Fruit fly (Drosophila melanogaster) whole organism, wandering third instar larva: ENCODE data around the gene RpS29.

Source experiments
- Abd-B ChIP-seq: fragments of >200 bp; optimal IDR thresholded peaks from 2 replicates; lab custom pipeline; 2017; ENCODE audit warnings: missing biosample characterization, missing genetic modification characterization
- CG32264 ChIP-seq: fragments of 200-800 bp; sonication (Bioruptor generic); optimal IDR thresholded peaks from 2 replicates; lab custom pipeline; 2016; ENCODE audit warnings: missing biosample characterization, missing genetic modification characterization
- CG9705 ChIP-seq: fragments of 200-800 bp; sonication (Bioruptor generic); optimal IDR thresholded peaks from 2 replicates; lab custom pipeline; 2018; ENCODE audit warnings: missing biosample characterization, mild to moderate bottlenecking, missing genetic modification characterization
- CrebA ChIP-seq: fragments of 200-800 bp; sonication (Bioruptor generic); optimal IDR thresholded peaks from 2 replicates; lab custom pipeline; 2016; ENCODE audit warnings: missing biosample characterization, mild to moderate bottlenecking, missing genetic modification characterization, borderline replicate concordance
- Dfd ChIP-seq: fragments of >200 bp; optimal IDR thresholded peaks from 2 replicates; lab custom pipeline; 2017; ENCODE audit warnings: missing biosample characterization, missing genetic modification characterization
- Dif ChIP-seq: fragments of 200-275, 200-300 bp; sonication (Bioruptor generic); optimal IDR thresholded peaks from 2 replicates; lab custom pipeline; 2018; ENCODE audit warnings: missing biosample characterization, missing genetic modification characterization; ENCODE audit not compliant: partially characterized antibody
- GATAd ChIP-seq: sonication (Bioruptor generic); optimal IDR thresholded peaks from 2 replicates; lab custom pipeline; 2016; ENCODE audit warnings: missing biosample characterization, missing genetic modification characterization
- HLH106 ChIP-seq: fragments of 200-800 bp; optimal IDR thresholded peaks from 3 replicates; lab custom pipeline; 2019; ENCODE audit warnings: missing biosample characterization, mild to moderate bottlenecking, missing genetic modification characterization, moderate library complexity
- Hnf4 ChIP-seq: fragments of 200-800 bp; sonication (Bioruptor generic); optimal IDR thresholded peaks from 2 replicates; lab custom pipeline; 2016; ENCODE audit warnings: missing biosample characterization, mild to moderate bottlenecking, missing genetic modification characterization
- Hr78 ChIP-seq: fragments of >200 bp; optimal IDR thresholded peaks from 2 replicates; lab custom pipeline; 2017; ENCODE audit warnings: missing biosample characterization, missing genetic modification characterization
- Hr83 ChIP-seq: fragments of 200-300 bp; sonication (Bioruptor generic); optimal IDR thresholded peaks from 2 replicates; lab custom pipeline; 2016; ENCODE audit warnings: missing biosample characterization, mild to moderate bottlenecking, missing genetic modification characterization, moderate library complexity; ENCODE audit not compliant: poor library complexity, severe bottlenecking
- Jra ChIP-seq: sonication (Bioruptor generic); optimal IDR thresholded peaks from 2 replicates; lab custom pipeline; 2016; ENCODE audit warnings: missing biosample characterization, missing genetic modification characterization
- Mio ChIP-seq: sonication (Bioruptor generic); optimal IDR thresholded peaks from 2 replicates; lab custom pipeline; 2016; ENCODE audit warnings: missing biosample characterization, missing genetic modification characterization
- Myc ChIP-seq: fragments of >200 bp; optimal IDR thresholded peaks from 2 replicates; lab custom pipeline; 2017
- N ChIP-seq: fragments of >200 bp; optimal IDR thresholded peaks from 2 replicates; lab custom pipeline; 2018; ENCODE audit warnings: missing biosample characterization, missing external identifiers, missing genetic modification characterization
- OdsH ChIP-seq: fragments of 200-800 bp; sonication (Bioruptor generic); optimal IDR thresholded peaks from 2 replicates; lab custom pipeline; 2016; ENCODE audit warnings: missing biosample characterization, mild to moderate bottlenecking, missing genetic modification characterization
- Rel ChIP-seq, 2 experiments: fragments of 200-800 bp; sonication (Bioruptor generic) in 1 of 2; optimal IDR thresholded peaks; 2 replicates in 1 of 2; 3 replicates in 1 of 2; lab custom pipeline; 2016 to 2019; ENCODE audit warnings: mild to moderate bottlenecking in 2 of 2, missing biosample characterization in 2 of 2, missing genetic modification characterization in 2 of 2, moderate library complexity in 1 of 2
- Vsx2 ChIP-seq: fragments of 200-300, 225-300 bp; sonication (Bioruptor generic); optimal IDR thresholded peaks from 2 replicates; lab custom pipeline; 2018; ENCODE audit warnings: missing biosample characterization, missing genetic modification characterization; ENCODE audit not compliant: partially characterized antibody
- br ChIP-seq: fragments of 200-800 bp; sonication (Bioruptor generic); optimal IDR thresholded peaks from 2 replicates; lab custom pipeline; 2016; ENCODE audit warnings: missing biosample characterization, missing genetic modification characterization
- brk ChIP-seq: fragments of 200-800 bp; sonication (Bioruptor generic); optimal IDR thresholded peaks from 2 replicates; lab custom pipeline; 2016; ENCODE audit warnings: missing biosample characterization, mild to moderate bottlenecking, missing genetic modification characterization
- dl ChIP-seq, 2 experiments: fragments of 175-275, 200-275 bp in 1 of 2; fragments of 200-275 bp in 1 of 2; sonication (Bioruptor generic); optimal IDR thresholded peaks; lab custom pipeline; 2018; ENCODE audit warnings: mild to moderate bottlenecking in 2 of 2, missing biosample characterization in 2 of 2, missing genetic modification characterization in 2 of 2, moderate library complexity in 2 of 2; ENCODE audit not compliant: partially characterized antibody in 2 of 2, insufficient read depth in 1 of 2
- dmrt93B ChIP-seq: fragments of 200-800 bp; sonication (Bioruptor generic); optimal IDR thresholded peaks from 2 replicates; lab custom pipeline; 2018; ENCODE audit warnings: missing biosample characterization, mild to moderate bottlenecking, missing genetic modification characterization
- dsf ChIP-seq: sonication (Bioruptor generic); optimal IDR thresholded peaks from 2 replicates; lab custom pipeline; 2016; ENCODE audit warnings: missing biosample characterization, missing genetic modification characterization, borderline replicate concordance
- foxo ChIP-seq, 2 experiments: fragments of 200-800 bp; sonication (Bioruptor generic); optimal IDR thresholded peaks; 2 replicates in 1 of 2; 3 replicates in 1 of 2; lab custom pipeline; 2016 to 2017; ENCODE audit warnings: missing biosample characterization in 2 of 2, missing genetic modification characterization in 2 of 2
- fru ChIP-seq: fragments of 200-800 bp; sonication (Bioruptor generic); optimal IDR thresholded peaks from 3 replicates; lab custom pipeline; 2016; ENCODE audit warnings: missing biosample characterization, mild to moderate bottlenecking, missing genetic modification characterization
- h ChIP-seq: fragments of 200-800 bp; sonication (Bioruptor generic); optimal IDR thresholded peaks from 3 replicates; lab custom pipeline; 2016; ENCODE audit warnings: missing biosample characterization, mild to moderate bottlenecking, missing genetic modification characterization
- jim ChIP-seq: fragments of 175-275, 200-325 bp; sonication (Bioruptor generic); optimal IDR thresholded peaks from 2 replicates; lab custom pipeline; 2016; ENCODE audit warnings: missing biosample characterization, mild to moderate bottlenecking, missing genetic modification characterization
- lola ChIP-seq: fragments of >200 bp; optimal IDR thresholded peaks from 2 replicates; lab custom pipeline; 2017; ENCODE audit warnings: missing biosample characterization, missing genetic modification characterization
- pan ChIP-seq: fragments of >200 bp; optimal IDR thresholded peaks from 2 replicates; lab custom pipeline; 2017
- psq ChIP-seq: fragments of 200-800 bp; sonication (Bioruptor generic); optimal IDR thresholded peaks from 3 replicates; lab custom pipeline; 2017; ENCODE audit warnings: missing biosample characterization, mild to moderate bottlenecking, missing genetic modification characterization, moderate library complexity
- rgr ChIP-seq: fragments of 200-800 bp; sonication (Bioruptor generic); optimal IDR thresholded peaks from 3 replicates; lab custom pipeline; 2016; ENCODE audit warnings: missing biosample characterization, mild to moderate bottlenecking, missing genetic modification characterization
- sage ChIP-seq: fragments of 200-800 bp; sonication (Bioruptor generic); optimal IDR thresholded peaks from 2 replicates; lab custom pipeline; 2016; ENCODE audit warnings: missing biosample characterization, mild to moderate bottlenecking, missing genetic modification characterization
- sv ChIP-seq: fragments of 200-800 bp; sonication (Bioruptor generic); optimal IDR thresholded peaks from 3 replicates; lab custom pipeline; 2016; ENCODE audit warnings: missing biosample characterization, missing genetic modification characterization
- tai ChIP-seq: sonication (Bioruptor generic); optimal IDR thresholded peaks from 2 replicates; lab custom pipeline; 2016; ENCODE audit warnings: missing biosample characterization, missing genetic modification characterization
- usp ChIP-seq: fragments of >200 bp; optimal IDR thresholded peaks from 2 replicates; lab custom pipeline; 2017; ENCODE audit warnings: missing biosample characterization, missing genetic modification characterization
- woc ChIP-seq: sonication (Bioruptor generic); optimal IDR thresholded peaks from 2 replicates; lab custom pipeline; 2016; ENCODE audit warnings: missing biosample characterization, mild to moderate bottlenecking, missing genetic modification characterization

RpS29 gene

DNA sequence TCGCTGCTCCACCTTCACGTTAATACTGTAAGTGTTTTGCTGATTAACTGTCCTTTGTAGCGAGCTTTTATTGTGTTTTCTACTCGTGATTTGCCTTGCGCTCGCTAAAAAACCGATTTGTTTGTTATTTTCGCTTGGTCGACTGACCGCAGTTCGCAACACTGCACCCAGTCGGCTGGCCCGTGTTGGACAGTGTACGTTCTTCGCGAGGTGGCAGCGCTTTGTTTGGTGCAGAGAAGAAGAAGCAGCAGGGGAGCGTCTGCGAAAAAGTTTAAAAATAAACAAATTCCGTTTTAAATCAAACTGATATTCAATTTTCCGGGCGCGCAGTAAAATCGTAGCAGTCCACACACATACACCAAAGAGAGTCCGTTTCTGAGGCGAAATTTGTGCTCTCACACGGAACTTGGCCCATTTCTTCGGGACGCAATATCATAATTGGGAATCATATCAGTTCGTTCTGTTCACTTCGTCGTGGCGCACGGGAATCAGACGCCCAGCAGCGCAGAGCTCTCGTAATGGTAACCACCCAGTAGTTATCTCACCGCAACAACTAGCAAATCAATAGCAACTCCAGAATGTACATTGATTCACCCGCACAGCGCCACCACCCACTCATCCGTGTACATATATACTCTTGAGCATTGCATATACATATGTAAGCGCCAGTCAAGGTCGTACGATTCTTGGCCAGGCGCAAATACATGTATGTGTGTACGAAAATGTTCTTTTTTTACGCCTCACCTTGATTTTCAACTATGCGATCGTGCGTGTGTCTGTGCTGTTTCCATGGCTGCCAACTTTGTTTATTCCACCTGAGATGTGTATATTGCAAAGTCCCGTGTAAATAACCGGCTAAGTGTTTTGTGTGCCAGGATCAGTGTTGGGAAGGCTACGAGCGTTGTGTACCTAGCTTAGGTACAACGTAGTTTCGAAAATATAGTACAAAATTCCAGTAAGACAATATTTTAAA, 9.9 kb upstream of the RpS29 start, which contains the start of gene Naa80 (continued):
- peak; percentile 88 for TF ChIP-seq Hnf4
- TF ChIP-seq lola (GFP tag; lab: Kevin White, UChicago) = no peak
- no peak for TF ChIP-seq tai
- TF ChIP-seq foxo (GFP tag; optimal IDR thresholded peaks at IDR 0.05; lab: Kevin White, UChicago) = peak in 1 of 2 experiments; percentile 84
- TF ChIP-seq Mio (GFP tag; lab: Kevin White, UChicago) = peak; percentile 31
- no peak for TF ChIP-seq Rel (GFP tag; optimal IDR thresholded peaks at IDR 0.05; lab: Kevin White, UChicago)
- peak; percentile 77 for TF ChIP-seq Rel (tag; optimal IDR thresholded peaks at IDR 0.05; lab: Kevin White, UChicago)
- peak; percentile 71 for TF ChIP-seq OdsH (GFP tag; lab: Kevin White, UChicago)
- no peak for TF ChIP-seq N (GFP tag; lab: Kevin White, UChicago)
- TF ChIP-seq rgr (GFP tag; lab: Kevin White, UChicago) = peak; percentile 88
- TF ChIP-seq jim (GFP tag; lab: Kevin White, UChicago) = peak; percentile 30

DNA sequence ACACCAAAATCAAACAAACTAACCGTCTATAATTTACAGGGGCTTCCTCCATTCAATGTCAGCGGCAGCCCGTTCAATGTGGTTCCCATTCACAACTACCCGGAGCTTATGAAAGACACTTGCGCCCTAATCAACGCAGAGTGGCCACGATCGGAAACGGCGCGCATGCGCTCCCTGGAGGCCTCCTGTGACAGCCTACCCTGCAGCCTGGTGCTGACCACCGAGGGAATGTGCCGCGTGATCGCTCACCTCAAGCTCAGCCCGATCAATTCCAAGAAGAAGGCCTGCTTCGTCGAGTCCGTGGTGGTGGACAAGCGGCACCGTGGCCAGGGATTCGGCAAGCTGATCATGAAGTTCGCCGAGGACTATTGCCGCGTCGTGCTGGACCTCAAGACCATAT, 9.0 kb upstream of the RpS29 start, which contains the start of gene MED6:
Gene MED6 (minus strand): TSS at position 101 of the 400 bp plus-strand sequence.
- no peak for TF ChIP-seq woc (GFP tag; lab: Kevin White, UChicago)
- TF ChIP-seq Hr83 (GFP tag; lab: Kevin White, UChicago) = no peak
- no peak for TF ChIP-seq Dfd (GFP tag; lab: Kevin White, UChicago)
- no peak for TF ChIP-seq Hnf4
- TF ChIP-seq br (GFP tag; lab: Kevin White, UChicago) = no peak
- TF ChIP-seq foxo (GFP tag; optimal IDR thresholded peaks at IDR 0.05; lab: Kevin White, UChicago) = no peak
- no peak for TF ChIP-seq pan (lab: Kevin White, UChicago)

dm6 chr3R:9770127-9770526, 7.7 kb upstream of the RpS29 start:
- TF ChIP-seq Dfd (GFP tag; lab: Kevin White, UChicago) (no peak), fru (GFP tag; lab: Kevin White, UChicago) (no peak), OdsH (GFP tag; lab: Kevin White, UChicago) (no peak), Mio (GFP tag; lab: Kevin White, UChicago) (no peak), Hr78 (GFP tag; lab: Kevin White, UChicago) (no peak), lola (GFP tag; lab: Kevin White, UChicago) (no peak), CG9705 (GFP tag; lab: Kevin White, UChicago) (no peak), sv (GFP tag; lab: Kevin White, UChicago) (no peak), brk (no peak), Hnf4 (no peak), rgr (GFP tag; lab: Kevin White, UChicago) (no peak), HLH106 (tag; lab: Kevin White, UChicago) (no peak), br (GFP tag; lab: Kevin White, UChicago) (no peak)
- TF ChIP-seq, all 38 proteins: peak for 0

dm6 chr3R:9771519-9771972, 6.3 kb upstream of the RpS29 start, which contains the start of gene CG9471:
Gene CG9471, minus strand, starts transcription at chr3R:9771542.
- TF ChIP-seq rgr (GFP tag; lab: Kevin White, UChicago) (peak; percentile 99), h (GFP tag; lab: Kevin White, UChicago) (peak; percentile 99), sv (GFP tag; lab: Kevin White, UChicago) (peak; percentile 91), psq (GFP tag; lab: Kevin White, UChicago) (peak; percentile 94), dmrt93B (GFP tag; lab: Kevin White, UChicago) (peak; percentile 82), brk (no peak), tai (no peak), Myc (lab: Kevin White, UChicago) (no peak), dsf (GFP tag; lab: Kevin White, UChicago) (peak; percentile 87), Abd-B (GFP tag; lab: Kevin White, UChicago) (no peak), foxo (GFP tag; optimal IDR thresholded peaks at IDR 0.05; lab: Kevin White, UChicago) (peak; percentile 53 to 99), Jra (GFP tag; lab: Kevin White, UChicago) (peak; percentile 97), dl (GFP tag; optimal IDR thresholded peaks at IDR 0.05; lab: Kevin White, UChicago; ENCODE audit: insufficient read depth in 1 of 2, partially characterized antibody in 2 of 2) (no peak), CG32264 (peak; percentile 92), Rel (GFP tag; optimal IDR thresholded peaks at IDR 0.05; lab: Kevin White, UChicago) (peak; percentile 89), Rel (tag; optimal IDR thresholded peaks at IDR 0.05; lab: Kevin White, UChicago) (peak; percentile 87), CG9705 (GFP tag; lab: Kevin White, UChicago) (peak; percentile 88), sage (GFP tag; lab: Kevin White, UChicago) (peak; percentile 95), Dif (GFP tag; lab: Kevin White, UChicago) (no peak), lola (GFP tag; lab: Kevin White, UChicago) (no peak), Vsx2 (GFP tag; lab: Kevin White, UChicago) (no peak), CrebA (no peak), fru (GFP tag; lab: Kevin White, UChicago) (peak; percentile 98), pan (lab: Kevin White, UChicago) (no peak), woc (GFP tag; lab: Kevin White, UChicago) (peak; percentile 97), jim (GFP tag; lab: Kevin White, UChicago) (peak; percentile 5), GATAd (peak; percentile 86), N (GFP tag; lab: Kevin White, UChicago) (no peak), HLH106 (tag; lab: Kevin White, UChicago) (peak; percentile 95), usp (GFP tag; lab: Kevin White, UChicago) (no peak), Hr83 (GFP tag; lab: Kevin White, UChicago) (peak; percentile 41), OdsH (GFP tag; lab: Kevin White, UChicago) (peak; percentile 98), Mio (GFP tag; lab: Kevin White, UChicago) (peak; percentile 73), Hnf4 (peak; percentile 98), br (GFP tag; lab: Kevin White, UChicago) (peak; percentile 97)
